Worm (Caenorhabditis elegans): ENCODE results near the gene pnc-2.

Gene pnc-2

DNA sequence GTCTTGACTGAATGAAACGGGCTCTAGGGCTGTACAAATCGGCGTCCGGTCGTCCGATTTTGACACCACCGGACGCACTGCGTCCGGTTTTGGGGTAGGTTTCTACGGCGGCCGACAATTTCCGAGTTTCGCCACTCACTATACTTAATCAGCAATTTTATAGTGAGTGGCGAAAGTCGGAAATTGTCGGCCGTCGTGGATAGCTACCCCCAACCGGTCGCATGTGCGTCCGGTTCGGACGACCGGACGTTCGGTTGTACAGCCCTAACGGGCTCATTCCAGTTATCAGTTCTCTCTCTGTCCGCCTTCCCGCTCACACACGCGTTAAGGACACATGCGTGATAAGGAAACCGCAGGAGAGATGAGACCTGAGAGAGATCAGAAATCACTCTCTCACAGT lies 23.2 kb upstream of the pnc-2 start, which contains the start of gene Y57G11C.1131:
Gene Y57G11C.1131, plus strand, starts transcription at position 333 of the 400 bp plus-strand sequence.
- TF ChIP-seq fkh-10 (GFP tag; optimal IDR thresholded peaks at IDR 0.05) (no peak), R02D3.7 (tag; optimal IDR thresholded peaks at IDR 0.05) (no peak), ceh-16 (tag; optimal IDR thresholded peaks at IDR 0.05) (no peak), jun-1 (tag; optimal IDR thresholded peaks at IDR 0.05) (no peak), lsy-12 (tag; optimal IDR thresholded peaks at IDR 0.05) (no peak), nhr-237 (tag; optimal IDR thresholded peaks at IDR 0.05) (no peak), nhr-12 (tag; optimal IDR thresholded peaks at IDR 0.05) (no peak)

DNA sequence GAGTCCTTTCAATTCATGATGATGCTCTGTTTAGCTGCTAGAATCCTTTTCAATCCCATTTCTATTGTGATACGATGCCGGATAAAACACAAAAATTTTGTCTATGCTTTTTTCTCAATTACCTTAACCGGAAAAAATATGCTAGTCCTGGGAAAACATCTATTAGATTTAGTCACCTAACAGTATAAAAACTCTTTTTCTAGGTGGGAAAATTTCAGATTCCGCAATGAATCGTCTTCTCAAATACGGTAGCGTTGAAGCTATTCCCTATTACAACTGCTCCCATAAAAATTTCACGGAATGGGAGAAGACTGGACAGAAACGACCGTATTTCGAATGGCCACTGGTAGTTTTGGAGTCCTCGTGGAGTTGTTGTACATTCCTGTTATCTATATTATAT lies 19.9 kb upstream of the pnc-2 start, which contains the start of gene Y57G11C.28:
Gene Y57G11C.28, plus strand, starts transcription at position 301 of the 400 bp plus-strand sequence.
- TF ChIP-seq ceh-9 (tag; optimal IDR thresholded peaks at IDR 0.05) (no peak), egl-27 (tag; optimal IDR thresholded peaks at IDR 0.05) (no peak), lin-39 (tag; optimal IDR thresholded peaks at IDR 0.05) (no peak), eor-1 (tag; optimal IDR thresholded peaks at IDR 0.05) (no peak), fkh-2 (tag; optimal IDR thresholded peaks at IDR 0.05) (no peak), elt-1 (tag; optimal IDR thresholded peaks at IDR 0.05) (no peak)

DNA sequence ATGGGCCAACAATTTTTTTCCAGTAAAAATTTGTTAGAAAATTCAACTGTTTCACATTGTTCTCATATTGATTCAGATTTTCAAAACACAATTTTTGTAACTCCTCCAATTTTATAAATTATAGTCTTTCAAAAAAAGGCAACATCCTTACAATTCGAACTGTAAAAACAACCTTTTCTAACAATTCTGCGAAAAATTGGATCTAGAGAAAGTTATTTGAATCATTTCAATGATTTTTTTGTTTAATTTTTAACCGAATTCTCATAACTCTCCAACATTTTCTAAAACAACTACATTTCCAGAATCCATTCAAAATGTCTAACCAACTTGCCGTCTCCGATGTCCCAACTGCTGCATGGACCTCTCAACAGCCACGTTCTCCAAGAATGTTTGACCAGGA lies 9.8 kb upstream of the pnc-2 start, which contains the start of gene ccch-5:
Gene ccch-5, plus strand, starts transcription at position 301 of the 400 bp plus-strand sequence.
- no peak for TF ChIP-seq daf-12 (tag; optimal IDR thresholded peaks at IDR 0.05)
- TF ChIP-seq nhr-11 (tag; optimal IDR thresholded peaks at IDR 0.05), result no peak
- TF ChIP-seq nfya-1 (tag; optimal IDR thresholded peaks at IDR 0.05; ENCODE audit: insufficient read depth), result no peak
- TF ChIP-seq nhr-28 (tag; optimal IDR thresholded peaks at IDR 0.05), result no peak

DNA sequence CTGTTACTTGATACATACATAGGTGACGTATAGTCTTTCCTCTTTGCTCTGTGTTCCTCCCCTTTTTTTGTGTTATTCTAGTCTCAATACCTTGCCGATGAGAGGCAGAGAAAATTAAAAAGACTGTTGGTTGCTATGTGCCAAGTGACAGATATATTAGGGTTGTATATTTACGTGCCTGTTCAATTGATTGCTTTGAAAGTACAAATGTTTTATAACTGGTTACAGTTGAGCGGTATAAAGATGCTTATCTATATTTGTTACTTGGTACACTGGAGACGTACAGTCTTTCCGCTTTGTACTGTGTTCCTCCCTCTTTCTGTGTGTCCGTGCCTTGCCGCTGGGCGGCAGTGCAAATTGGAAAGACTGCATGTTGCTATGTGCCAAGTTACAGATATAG lies 6.3 kb downstream of the pnc-2 start:
- TF ChIP-seq elt-2 (tag; optimal IDR thresholded peaks at IDR 0.05) (no peak), elt-1 (tag; optimal IDR thresholded peaks at IDR 0.05) (peak; percentile 29)

DNA sequence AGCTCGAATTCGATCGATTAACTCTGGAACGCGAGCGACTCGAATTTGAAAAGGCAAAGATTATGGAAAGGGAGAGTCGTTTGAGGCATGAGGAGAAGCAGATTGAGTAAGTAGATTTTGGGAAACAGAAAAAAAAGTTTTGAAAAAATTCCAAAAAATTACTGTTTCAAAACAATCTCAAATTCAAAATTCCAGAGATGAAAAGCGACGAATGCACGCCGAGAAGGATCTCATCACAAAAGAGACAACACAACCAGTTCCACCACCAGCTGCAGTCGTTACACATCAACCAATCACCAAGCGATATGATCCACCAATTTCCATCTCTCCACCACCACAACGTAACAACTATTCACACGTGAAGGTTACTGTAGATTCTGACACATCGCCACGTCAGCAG lies 15.2 kb downstream of the pnc-2 start:
- TF ChIP-seq nhr-25 (tag; optimal IDR thresholded peaks at IDR 0.05) (no peak), ztf-11 (tag; optimal IDR thresholded peaks at IDR 0.05) (no peak), nhr-12 (tag; optimal IDR thresholded peaks at IDR 0.05) (no peak), nhr-28 (tag; optimal IDR thresholded peaks at IDR 0.05) (no peak), mml-1 (tag; optimal IDR thresholded peaks at IDR 0.05) (no peak), zag-1 (tag; optimal IDR thresholded peaks at IDR 0.05) (no peak), hmg-11 (tag; optimal IDR thresholded peaks at IDR 0.05) (no peak), nfya-1 (tag; optimal IDR thresholded peaks at IDR 0.05; ENCODE audit: insufficient read depth) (no peak), unc-39 (tag; optimal IDR thresholded peaks at IDR 0.05) (no peak), lin-39 (tag; optimal IDR thresholded peaks at IDR 0.05) (no peak), pqm-1 (tag; optimal IDR thresholded peaks at IDR 0.05) (no peak), tbx-2 (tag; optimal IDR thresholded peaks at IDR 0.05) (no peak)

DNA sequence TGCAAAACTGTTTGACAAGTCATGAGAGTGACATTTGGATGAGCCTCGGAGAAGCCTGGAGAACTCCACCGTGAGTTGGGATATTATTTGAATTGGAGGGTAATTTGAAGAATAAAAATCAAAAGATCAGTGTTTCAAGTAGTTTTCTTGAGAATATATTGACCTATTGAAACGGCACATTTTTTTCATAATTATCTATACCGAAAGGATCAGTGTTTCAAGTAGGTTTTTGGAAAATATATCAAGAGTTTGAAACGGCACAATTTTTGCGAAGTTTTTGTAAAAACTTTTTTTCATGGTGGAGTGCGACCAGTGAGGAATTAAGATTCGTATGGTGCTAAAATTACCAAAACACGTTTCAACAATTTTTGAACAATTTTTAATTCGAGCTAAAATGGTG lies 17.5 kb downstream of the pnc-2 start:
- TF ChIP-seq aly-2 (tag; optimal IDR thresholded peaks at IDR 0.05) (no peak), ceh-28 (tag; optimal IDR thresholded peaks at IDR 0.05) (no peak), nhr-28 (tag; optimal IDR thresholded peaks at IDR 0.05) (no peak), snpc-4 (tag; optimal IDR thresholded peaks at IDR 0.05) (no peak), lsy-12 (tag; optimal IDR thresholded peaks at IDR 0.05) (no peak), lin-15B (tag; optimal IDR thresholded peaks at IDR 0.05) (no peak), eor-1 (tag; optimal IDR thresholded peaks at IDR 0.05) (no peak), daf-12 (tag; optimal IDR thresholded peaks at IDR 0.05) (no peak), pqm-1 (tag; optimal IDR thresholded peaks at IDR 0.05) (no peak), fos-1 (tag; optimal IDR thresholded peaks at IDR 0.05) (no peak), pha-4 (tag; optimal IDR thresholded peaks at IDR 0.05) (no peak), elt-2 (tag; optimal IDR thresholded peaks at IDR 0.05) (no peak), zag-1 (tag; optimal IDR thresholded peaks at IDR 0.05) (no peak), jun-1 (tag; optimal IDR thresholded peaks at IDR 0.05) (no peak), ceh-9 (tag; optimal IDR thresholded peaks at IDR 0.05) (no peak)

Measured in whole organism, L3 larva.